Fruit fly (Drosophila melanogaster) whole organism, embryonic: ENCODE data around the gene CG43062.

Experiments
- Bgb ChIP-seq: fragments of 200-800 bp; sonication (Bioruptor generic); IDR thresholded peaks from 2 replicates; pipeline ENCODE4 v1.3.6; 2022; ENCODE audit warnings: missing biosample characterization, missing genetic modification characterization; ENCODE audit not compliant: partially characterized antibody
- CG10321 ChIP-seq: fragments of 200-800 bp; sonication (Bioruptor generic); IDR thresholded peaks from 2 replicates; pipeline ENCODE4 v1.3.6; 2022; ENCODE audit warnings: missing biosample characterization, missing genetic modification characterization
- CG10462 ChIP-seq: fragments of 200-800 bp; sonication (Bioruptor generic); optimal IDR thresholded peaks from 2 replicates; lab custom pipeline; 2016; ENCODE audit warnings: missing biosample characterization, missing genetic modification characterization
- CG10565 ChIP-seq: fragments of 200-800 bp; sonication (Bioruptor generic); optimal IDR thresholded peaks from 3 replicates; lab custom pipeline; 2016; ENCODE audit warnings: missing biosample characterization, mild to moderate bottlenecking, missing genetic modification characterization
- CG11504 ChIP-seq: fragments of 200-800 bp; sonication (Bioruptor generic); optimal IDR thresholded peaks from 3 replicates; lab custom pipeline; 2019; ENCODE audit warnings: missing biosample characterization, mild to moderate bottlenecking, missing genetic modification characterization, moderate library complexity
- CG12391 ChIP-seq: fragments of 200-800 bp; sonication (Bioruptor generic); optimal IDR thresholded peaks from 3 replicates; lab custom pipeline; 2018; ENCODE audit warnings: missing biosample characterization, mild to moderate bottlenecking, missing genetic modification characterization, moderate library complexity
- CG13424 ChIP-seq: fragments of 200-800 bp; sonication (Bioruptor generic); optimal IDR thresholded peaks from 2 replicates; lab custom pipeline; 2019; ENCODE audit warnings: missing biosample characterization, mild to moderate bottlenecking, missing genetic modification characterization, moderate library complexity
- CG14860 ChIP-seq: fragments of 200-800 bp; sonication (Bioruptor generic); IDR thresholded peaks from 3 replicates; pipeline ENCODE4 v1.3.6; 2022; ENCODE audit warnings: missing biosample characterization, missing genetic modification characterization; ENCODE audit not compliant: partially characterized antibody
- CG15479 ChIP-seq: fragments of 200-800 bp; sonication (Bioruptor generic); optimal IDR thresholded peaks from 3 replicates; lab custom pipeline; 2019; ENCODE audit warnings: missing biosample characterization, mild to moderate bottlenecking, missing genetic modification characterization, moderate library complexity
- CG15514 ChIP-seq: fragments of 200-800 bp; sonication (Bioruptor generic); optimal IDR thresholded peaks from 3 replicates; lab custom pipeline; 2017; ENCODE audit warnings: missing biosample characterization, missing genetic modification characterization, mild to moderate bottlenecking, moderate library complexity, missing genetic modification reagents
- CG18619 ChIP-seq: fragments of 200-800 bp; sonication (Bioruptor generic); optimal IDR thresholded peaks from 3 replicates; lab custom pipeline; 2017; ENCODE audit warnings: missing biosample characterization, mild to moderate bottlenecking, missing genetic modification characterization
- CG2120 ChIP-seq: fragments of 200-800 bp; sonication (Bioruptor generic); optimal IDR thresholded peaks from 3 replicates; lab custom pipeline; 2016; ENCODE audit warnings: missing biosample characterization, missing genetic modification characterization
- CG2202 ChIP-seq: fragments of 200-800 bp; sonication (Bioruptor generic); optimal IDR thresholded peaks from 2 replicates; lab custom pipeline; 2018; ENCODE audit warnings: missing biosample characterization, mild to moderate bottlenecking, missing genetic modification characterization
- CG2875 ChIP-seq: fragments of 200-800 bp; sonication (Bioruptor generic); optimal IDR thresholded peaks from 2 replicates; lab custom pipeline; 2017; ENCODE audit warnings: missing biosample characterization, mild to moderate bottlenecking, missing genetic modification characterization, missing genetic modification reagents
- CG33213 ChIP-seq: fragments of 200-800 bp; sonication (Bioruptor generic); optimal IDR thresholded peaks from 3 replicates; lab custom pipeline; 2016; ENCODE audit warnings: missing biosample characterization, missing genetic modification characterization
- CG6175 ChIP-seq: fragments of 200-800 bp; sonication (Bioruptor generic); IDR thresholded peaks from 3 replicates; pipeline ENCODE4 v1.3.6; 2022; ENCODE audit warnings: missing biosample characterization, missing genetic modification characterization
- CG6689 ChIP-seq: fragments of 200-800 bp; sonication (Bioruptor generic); IDR thresholded peaks from 2 replicates; pipeline ENCODE4 v1.3.6; 2022; ENCODE audit warnings: missing biosample characterization, missing genetic modification characterization
- CG7271 ChIP-seq: fragments of 200-800 bp; sonication (Bioruptor generic); optimal IDR thresholded peaks from 2 replicates; lab custom pipeline; 2018; ENCODE audit warnings: missing biosample characterization, mild to moderate bottlenecking, missing genetic modification characterization, moderate library complexity
- CG9609 ChIP-seq: fragments of 200-800 bp; sonication (Bioruptor generic); optimal IDR thresholded peaks from 3 replicates; lab custom pipeline; 2016; ENCODE audit warnings: missing biosample characterization, missing genetic modification characterization
- CHES-1-like ChIP-seq: fragments of 200-800 bp; sonication (Bioruptor generic); optimal IDR thresholded peaks from 2 replicates; lab custom pipeline; 2016; ENCODE audit warnings: missing biosample characterization, missing genetic modification characterization
- CoRest ChIP-seq: fragments of 200-800 bp; sonication (Bioruptor generic); optimal IDR thresholded peaks from 3 replicates; lab custom pipeline; 2018; ENCODE audit warnings: missing biosample characterization, mild to moderate bottlenecking, missing genetic modification characterization, moderate library complexity
- Dip2 ChIP-seq: fragments of 200-800 bp; sonication (Bioruptor generic); IDR thresholded peaks from 2 replicates; pipeline ENCODE4 v1.3.6; 2022; ENCODE audit warnings: missing biosample characterization, missing genetic modification characterization
- Gug ChIP-seq: fragments of 200-800 bp; sonication (Bioruptor generic); IDR thresholded peaks from 4 replicates; pipeline ENCODE4 v1.3.6; 2022; ENCODE audit warnings: missing biosample characterization, missing genetic modification characterization
- H2.0 ChIP-seq: fragments of 200-800 bp; sonication (Bioruptor generic); IDR thresholded peaks from 2 replicates; pipeline ENCODE4 v1.3.6; 2022; ENCODE audit warnings: missing biosample characterization, missing genetic modification characterization
- HLH3B ChIP-seq: fragments of 200-800 bp; sonication (Bioruptor generic); IDR thresholded peaks from 2 replicates; pipeline ENCODE4 v1.3.6; 2022; ENCODE audit warnings: missing biosample characterization, missing genetic modification characterization
- Hey ChIP-seq: fragments of 200-800 bp; sonication (Bioruptor generic); optimal IDR thresholded peaks from 3 replicates; lab custom pipeline; 2018; ENCODE audit warnings: missing biosample characterization, mild to moderate bottlenecking, missing genetic modification characterization
- HmgZ ChIP-seq: fragments of 200-800 bp; sonication (Bioruptor generic); optimal IDR thresholded peaks from 2 replicates; lab custom pipeline; 2018; ENCODE audit warnings: missing biosample characterization, mild to moderate bottlenecking, missing genetic modification characterization
- Lpt ChIP-seq: fragments of >200 bp; optimal IDR thresholded peaks from 2 replicates; lab custom pipeline; 2018; ENCODE audit warnings: missing biosample characterization, missing genetic modification characterization
- MBD-R2 ChIP-seq: fragments of 200-800 bp; sonication (Bioruptor generic); IDR thresholded peaks from 2 replicates; pipeline ENCODE4 v1.3.6; 2022; ENCODE audit warnings: missing biosample characterization, missing genetic modification characterization
- Max ChIP-seq: fragments of 200-800 bp; sonication (Bioruptor generic); optimal IDR thresholded peaks from 2 replicates; lab custom pipeline; 2016; ENCODE audit warnings: missing biosample characterization, mild to moderate bottlenecking, missing genetic modification characterization
- NK7.1 ChIP-seq: fragments of 200-800 bp; sonication (Bioruptor generic); optimal IDR thresholded peaks from 3 replicates; lab custom pipeline; 2016; ENCODE audit warnings: missing biosample characterization, missing genetic modification characterization
- NfI ChIP-seq: fragments of 200-800 bp; sonication (Bioruptor generic); optimal IDR thresholded peaks from 3 replicates; lab custom pipeline; 2018; ENCODE audit warnings: missing biosample characterization, mild to moderate bottlenecking, missing genetic modification characterization, moderate library complexity
- Rx ChIP-seq: fragments of 200-800 bp; sonication (Bioruptor generic); IDR thresholded peaks from 2 replicates; pipeline ENCODE4 v1.3.6; 2022; ENCODE audit warnings: missing biosample characterization, missing genetic modification characterization
- dati ChIP-seq: fragments of 200-800 bp; sonication (Bioruptor generic); IDR thresholded peaks from 2 replicates; pipeline ENCODE4 v1.3.6; 2022; ENCODE audit warnings: missing biosample characterization, missing genetic modification characterization
- esg ChIP-seq: fragments of 200-800 bp; sonication (Bioruptor generic); conservative IDR thresholded peaks from 2 replicates; pipeline ENCODE4 v1.3.6; 2022; ENCODE audit warnings: missing biosample characterization, missing genetic modification characterization
- gt ChIP-seq: fragments of 200-800 bp; sonication (Bioruptor generic); IDR thresholded peaks from 2 replicates; pipeline ENCODE4 v1.3.6; 2022; ENCODE audit warnings: missing biosample characterization, missing genetic modification characterization
- inv ChIP-seq: fragments of 200-800 bp; sonication (Bioruptor generic); IDR thresholded peaks from 2 replicates; pipeline ENCODE4 v1.3.6; 2022; ENCODE audit warnings: missing biosample characterization, missing genetic modification characterization; ENCODE audit not compliant: partially characterized antibody
- jing ChIP-seq: fragments of 200-800 bp; sonication (Bioruptor generic); optimal IDR thresholded peaks from 2 replicates; lab custom pipeline; 2018; ENCODE audit warnings: missing biosample characterization, mild to moderate bottlenecking, missing genetic modification characterization
- lov ChIP-seq, 2 experiments: fragments of 200-800 bp in 1 of 2; fragments of >200 bp in 1 of 2; sonication (Bioruptor generic) in 1 of 2; IDR thresholded peaks in 1 of 2; optimal IDR thresholded peaks in 1 of 2; 2 replicates in 1 of 2; 3 replicates in 1 of 2; pipeline versions ENCODE4 v1.3.6 to Lab custom; 2017 to 2022; ENCODE audit warnings: missing biosample characterization in 1 of 2, missing genetic modification characterization in 1 of 2
- nerfin-1 ChIP-seq: fragments of 200-800 bp; sonication (Bioruptor generic); optimal IDR thresholded peaks from 3 replicates; lab custom pipeline; 2019; ENCODE audit warnings: missing biosample characterization, mild to moderate bottlenecking, missing genetic modification characterization, moderate library complexity
- org-1 ChIP-seq: fragments of 200-800 bp; sonication (Bioruptor generic); optimal IDR thresholded peaks from 2 replicates; lab custom pipeline; 2017; ENCODE audit warnings: missing biosample characterization, missing genetic modification characterization
- salm ChIP-seq: fragments of 200-800 bp; sonication (Bioruptor generic); optimal IDR thresholded peaks from 2 replicates; lab custom pipeline; 2018; ENCODE audit warnings: missing biosample characterization, mild to moderate bottlenecking, missing genetic modification characterization
- sna ChIP-seq: fragments of 200-800 bp; sonication (Bioruptor generic); IDR thresholded peaks from 2 replicates; pipeline ENCODE4 v1.3.6; 2022; ENCODE audit warnings: missing biosample characterization, missing genetic modification characterization; ENCODE audit not compliant: partially characterized antibody
- sob ChIP-seq: fragments of 200-800 bp; sonication (Bioruptor generic); IDR thresholded peaks from 2 replicates; pipeline ENCODE4 v1.3.6; 2022; ENCODE audit warnings: missing biosample characterization, missing genetic modification characterization
- sqz ChIP-seq: fragments of 200-800 bp; sonication (Bioruptor generic); optimal IDR thresholded peaks from 3 replicates; lab custom pipeline; 2018; ENCODE audit warnings: missing biosample characterization, mild to moderate bottlenecking, missing genetic modification characterization
- sr ChIP-seq: fragments of 200-800 bp; sonication (Bioruptor generic); IDR thresholded peaks from 3 replicates; pipeline ENCODE4 v1.3.6; 2022; ENCODE audit warnings: missing biosample characterization, missing genetic modification characterization
- stwl ChIP-seq: fragments of 200-800 bp; sonication (Bioruptor generic); optimal IDR thresholded peaks from 3 replicates; lab custom pipeline; 2018; ENCODE audit warnings: missing biosample characterization, mild to moderate bottlenecking, missing genetic modification characterization, moderate library complexity
- trem ChIP-seq: fragments of 200-800 bp; optimal IDR thresholded peaks from 3 replicates; lab custom pipeline; 2019; ENCODE audit warnings: missing biosample characterization, mild to moderate bottlenecking, missing genetic modification characterization, moderate library complexity

CG43062 gene

DNA sequence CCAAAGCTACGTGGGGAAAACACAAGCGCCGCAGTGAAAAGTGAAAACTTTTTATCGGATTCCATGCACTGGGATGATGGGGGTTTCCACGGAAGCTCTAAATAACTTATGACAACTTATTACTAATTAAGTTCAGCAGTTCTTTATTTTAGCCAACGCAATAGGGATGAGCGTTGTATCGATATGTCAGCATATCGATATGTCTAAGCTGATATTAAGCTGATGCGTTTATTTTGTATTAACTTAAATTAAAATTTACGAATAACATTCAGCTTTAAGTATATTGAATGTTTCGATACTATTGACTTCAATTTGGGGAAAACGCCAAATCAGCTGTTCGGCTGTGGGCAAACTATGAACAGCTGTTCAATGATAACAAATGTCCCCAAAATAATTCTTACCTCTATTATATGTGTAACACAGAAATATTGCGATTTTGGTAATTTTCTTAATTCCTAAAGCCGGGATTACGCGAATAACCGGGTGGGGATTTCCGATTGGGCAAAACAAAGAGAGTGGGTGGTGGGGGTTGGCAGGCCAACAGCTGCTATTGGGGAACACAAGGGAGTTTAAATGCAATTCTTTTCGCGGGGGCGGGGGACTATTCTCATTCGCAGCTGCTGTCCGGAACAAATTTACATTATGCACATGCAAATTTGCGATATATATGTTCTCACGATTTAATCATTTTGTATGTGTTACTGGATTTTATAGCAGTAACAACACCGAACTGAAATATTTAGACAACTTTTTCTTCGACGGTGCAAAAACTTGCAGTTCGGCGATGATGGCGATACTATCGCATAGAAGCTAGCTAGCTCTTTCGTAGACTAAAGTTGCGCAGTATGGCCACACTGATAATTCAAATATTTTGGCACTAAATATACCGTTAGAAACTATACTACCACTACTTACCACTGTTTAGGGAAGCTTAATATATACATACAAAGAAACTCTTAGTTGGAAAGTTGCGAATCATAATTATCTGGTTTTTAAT is 538 bp upstream of the CG43062 start, which contains the start of gene CG6923 (continued):
- TF ChIP-seq gt (GFP tag; lab: Robert Waterston, UW) (no peak), Lpt (GFP tag; lab: Kevin White, UChicago) (no peak), NfI (no peak), CG14860 (peak; percentile 79), esg (GFP tag; lab: Robert Waterston, UW) (no peak), sr (GFP tag; lab: Robert Waterston, UW) (no peak), CG2120 (GFP tag; lab: Kevin White, UChicago) (no peak), sqz (GFP tag; lab: Kevin White, UChicago) (no peak), H2.0 (GFP tag; lab: Robert Waterston, UW) (no peak), Hey (no peak), CG13424 (tag; lab: Kevin White, UChicago) (no peak), CHES-1-like (GFP tag; lab: Kevin White, UChicago) (no peak), CG10565 (no peak), inv (GFP tag; lab: Robert Waterston, UW) (peak; percentile 88), org-1 (GFP tag; lab: Kevin White, UChicago) (no peak), salm (tag; lab: Kevin White, UChicago) (no peak), CG7271 (tag; lab: Kevin White, UChicago) (no peak), MBD-R2 (peak; percentile 32; the same call in 1 of the 2 replicates), nerfin-1 (tag; lab: Kevin White, UChicago) (no peak), lov (optimal IDR thresholded peaks at IDR 0.05; lab: Kevin White, UChicago) (no peak), lov (GFP tag; IDR thresholded peaks at IDR 0.05; lab: Robert Waterston, UW) (no peak), CG18619 (GFP tag; lab: Kevin White, UChicago) (no peak), Bgb (GFP tag; lab: Robert Waterston, UW) (peak; percentile 92), sob (GFP tag; lab: Robert Waterston, UW) (no peak), CG10462 (GFP tag; lab: Kevin White, UChicago) (no peak), stwl (tag; lab: Kevin White, UChicago) (peak; percentile 29), NK7.1 (no peak), trem (tag; lab: Kevin White, UChicago) (peak; percentile 43), CG2202 (no peak), CG2875 (GFP tag; lab: Kevin White, UChicago) (no peak), HmgZ (peak; percentile 45), sna (GFP tag; lab: Robert Waterston, UW) (peak; percentile 71), CG15479 (GFP tag; lab: Kevin White, UChicago) (no peak), Dip2 (GFP tag; lab: Robert Waterston, UW) (no peak), CoRest (tag; lab: Kevin White, UChicago) (peak; percentile 50), CG10321 (GFP tag; lab: Robert Waterston, UW) (no peak), dati (GFP tag; lab: Robert Waterston, UW) (no peak), HLH3B (GFP tag; lab: Robert Waterston, UW) (no peak), CG33213 (GFP tag; lab: Kevin White, UChicago) (peak; percentile 0), CG6175 (GFP tag; lab: Robert Waterston, UW) (no peak), CG15514 (GFP tag; lab: Kevin White, UChicago) (peak; percentile 69), CG11504 (tag; lab: Kevin White, UChicago) (no peak), CG6689 (GFP tag; lab: Robert Waterston, UW) (no peak), Rx (GFP tag; lab: Robert Waterston, UW) (no peak), CG12391 (tag; lab: Kevin White, UChicago) (no peak), Max (no peak), Gug (no peak), CG9609 (no peak), jing (GFP tag; lab: Kevin White, UChicago) (no peak)
